Fruit fly (Drosophila melanogaster): Measurements from ENCODE around the gene b.

b gene

DNA sequence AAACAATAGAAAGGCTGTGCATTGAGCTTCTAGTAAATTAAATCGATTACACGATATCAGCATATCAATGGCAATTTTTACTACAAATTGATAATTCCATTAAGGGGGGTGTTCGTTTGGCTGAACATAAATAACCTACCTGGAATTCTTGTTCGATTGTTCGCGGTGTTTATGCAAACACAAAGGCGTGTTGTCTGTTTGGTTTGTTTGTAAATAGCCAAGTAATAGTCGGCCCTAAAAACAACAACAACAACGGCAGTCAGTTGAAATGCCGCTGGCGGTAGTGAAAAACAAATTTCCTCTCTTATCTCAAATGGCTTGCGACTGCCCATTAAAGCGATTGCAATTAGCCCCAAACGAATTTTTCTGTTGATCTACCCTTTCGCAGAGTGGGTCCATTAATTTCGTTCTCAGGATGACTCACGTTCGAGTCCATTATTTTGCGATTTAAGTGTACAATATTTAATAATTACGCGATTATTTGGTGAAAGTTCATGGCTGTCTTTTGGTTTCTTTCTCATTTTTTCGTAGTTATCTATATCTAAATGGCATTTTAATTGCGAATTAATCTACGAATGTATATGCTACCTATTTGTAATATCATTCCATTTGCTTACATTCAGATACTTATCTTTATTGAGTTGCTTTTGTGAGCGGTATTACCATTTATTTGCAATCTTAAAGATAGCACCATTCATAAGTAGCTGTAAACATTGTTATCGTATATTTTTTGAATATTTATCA, 17.8 kb downstream of the b start (continued):
- TF ChIP-seq sug (tag; optimal IDR thresholded peaks at IDR 0.05) (peak; percentile 41), CG7556 (GFP tag; optimal IDR thresholded peaks at IDR 0.05) (no peak), run (tag; optimal IDR thresholded peaks at IDR 0.05) (no peak), CG13424 (tag; optimal IDR thresholded peaks at IDR 0.05) (peak; percentile 22), sr (GFP tag; IDR thresholded peaks at IDR 0.05) (0 out of 3 replicates have a peak, but pooled peaks have one; percentile 20), rib (GFP tag; IDR thresholded peaks at IDR 0.05) (no peak), CG18262 (tag; optimal IDR thresholded peaks at IDR 0.05) (peak; percentile 38), vnd (GFP tag; IDR thresholded peaks at IDR 0.05; ENCODE audit: partially characterized antibody) (no peak), CG31224 (GFP tag; IDR thresholded peaks at IDR 0.05) (no peak), Awh (GFP tag; IDR thresholded peaks at IDR 0.05) (peak; percentile 68; the same call in 1 of the 2 replicates), CG11695 (GFP tag; IDR thresholded peaks at IDR 0.05) (no peak; the same call in 2 of the 3 replicates), cad (GFP tag; optimal IDR thresholded peaks at IDR 0.05) (no peak), slou (GFP tag; optimal IDR thresholded peaks at IDR 0.05) (no peak), toy (GFP tag; IDR thresholded peaks at IDR 0.05) (no peak), kay (GFP tag; optimal IDR thresholded peaks at IDR 0.05) (no peak), Hr51 (GFP tag; optimal IDR thresholded peaks at IDR 0.05) (peak in 1 of 2 experiments; percentile 43), fd96Cb (tag; optimal IDR thresholded peaks at IDR 0.05) (no peak), CG32767 (GFP tag; IDR thresholded peaks at IDR 0.05) (no peak), her (GFP tag; optimal IDR thresholded peaks at IDR 0.05) (no peak), CG33213 (GFP tag; optimal IDR thresholded peaks at IDR 0.05) (no peak), nom (GFP tag; optimal IDR thresholded peaks at IDR 0.05) (no peak), CG17568 (GFP tag; optimal IDR thresholded peaks at IDR 0.05) (peak; percentile 20), GATAe (GFP tag; conservative IDR thresholded peaks at IDR 0.05) (no peak; the same call in 1 of the 2 replicates), btn (GFP tag; optimal IDR thresholded peaks at IDR 0.05) (peak; percentile 16), Lhr (GFP tag; optimal IDR thresholded peaks at IDR 0.05) (no peak), gfzf (GFP tag; optimal IDR thresholded peaks at IDR 0.05) (no peak), unc-4 (GFP tag; IDR thresholded peaks at IDR 0.05; ENCODE audit: partially characterized antibody) (no peak), CG34376 (GFP tag; optimal IDR thresholded peaks at IDR 0.05) (no peak), pzg (GFP tag; optimal IDR thresholded peaks at IDR 0.05) (no peak), sd (tag; optimal IDR thresholded peaks at IDR 0.05) (peak; percentile 89), pum (GFP tag; optimal IDR thresholded peaks at IDR 0.05) (no peak), Rx (GFP tag; IDR thresholded peaks at IDR 0.05) (no peak), Gug (GFP tag; IDR thresholded peaks at IDR 0.05) (peak; percentile 22; the same call in 1 of the 4 replicates), HmgD (GFP tag; optimal IDR thresholded peaks at IDR 0.05) (no peak), Xbp1 (GFP tag; optimal IDR thresholded peaks at IDR 0.05) (peak; percentile 2), CG30403 (GFP tag; optimal IDR thresholded peaks at IDR 0.05) (peak; percentile 12), Dref (GFP tag; IDR thresholded peaks at IDR 0.05) (no peak), wdn (GFP tag; IDR thresholded peaks at IDR 0.05) (no peak), bsh (GFP tag; optimal IDR thresholded peaks at IDR 0.05) (peak in 1 of 2 experiments; percentile 31), CG31441 (GFP tag; IDR thresholded peaks at IDR 0.05) (no peak; the same call in 1 of the 2 replicates), CG10565 (GFP tag; optimal IDR thresholded peaks at IDR 0.05) (no peak), Nf-YB (GFP tag; optimal IDR thresholded peaks at IDR 0.05) (no peak), jing (GFP tag; optimal IDR thresholded peaks at IDR 0.05) (no peak), CG6854 (GFP tag; optimal IDR thresholded peaks at IDR 0.05) (no peak), tin (GFP tag; optimal IDR thresholded peaks at IDR 0.05) (no peak), bowl (GFP tag; IDR thresholded peaks at IDR 0.05) (no peak), CG14667 (GFP tag; IDR thresholded peaks at IDR 0.05) (no peak), sob (GFP tag; IDR thresholded peaks at IDR 0.05) (no peak), gsb (GFP tag; IDR thresholded peaks at IDR 0.05) (no peak), dan (GFP tag; IDR thresholded peaks at IDR 0.05) (no peak)

Data from whole organism, embryonic.